Worm (Caenorhabditis elegans): Measurements from ENCODE around the gene F10C1.9.

- TF ChIP-seq sea-2 (GFP tag; IDR thresholded peaks at IDR 0.05), result no peak
- TF ChIP-seq unc-62 (GFP tag; optimal IDR thresholded peaks at IDR 0.05), result no peak
- no peak for TF ChIP-seq F33H1.4 (GFP tag; IDR thresholded peaks at IDR 0.05)
- no peak for TF ChIP-seq nfya-2 (GFP tag; IDR thresholded peaks at IDR 0.05)
- TF ChIP-seq nfya-1 (tag; optimal IDR thresholded peaks at IDR 0.05; ENCODE audit: borderline replicate concordance, insufficient read depth), result no peak
- no peak for TF ChIP-seq hlh-26 (GFP tag; conservative IDR thresholded peaks at IDR 0.05)
- TF ChIP-seq snpc-1.1 (tag; optimal IDR thresholded peaks at IDR 0.05; ENCODE audit: insufficient read depth), result no peak
- TF ChIP-seq efl-1 (GFP tag; optimal IDR thresholded peaks at IDR 0.05), result no peak
These were observed 29.2 kb downstream of the F10C1.9 start, which contains the start of the genes C18A3.10 and C18A3.3 for ce11 chrII:5715745-5716357.
